Worm (Caenorhabditis elegans) whole organism, young adult: ENCODE results near the gene ptl-1.

Experiments
- efl-1 ChIP-seq: fragments of 150-350 bp; optimal IDR thresholded peaks from 2 replicates; lab custom pipeline; 2014; ENCODE audit warnings: missing biosample characterization, missing genetic modification reagents, missing genetic modification characterization
- lag-1 ChIP-seq: fragments of 200-800 bp; sonication (Bioruptor generic); IDR thresholded peaks from 2 replicates; pipeline ENCODE4 v1.3.6; 2022; ENCODE audit warnings: missing genetic modification reagents, missing genetic modification characterization, missing compliant biosample characterization
- mes-4 ChIP-seq: sonication (generic microtip); optimal IDR thresholded peaks from 2 replicates; lab custom pipeline; 2016; ENCODE audit warnings: missing genotype, missing genetic modification characterization, missing compliant biosample characterization
- nhr-120 ChIP-seq: fragments of 200-800 bp; sonication (Bioruptor generic); IDR thresholded peaks from 2 replicates; pipeline ENCODE4 v1.3.6; 2022; ENCODE audit warnings: missing genetic modification characterization, missing compliant biosample characterization
- nhr-27 ChIP-seq: fragments of 200-800 bp; sonication (Bioruptor generic); optimal IDR thresholded peaks from 2 replicates; lab custom pipeline; 2018; ENCODE audit warnings: mild to moderate bottlenecking, missing genetic modification characterization, moderate library complexity, missing compliant biosample characterization
- snpc-4 ChIP-seq, 5 experiments: fragments of 150-350 bp in 1 of 5; sonication (generic microtip) in 4 of 5; optimal IDR thresholded peaks; 2 replicates each; lab custom pipeline; 2014 to 2018; ENCODE audit warnings: missing genetic modification characterization in 5 of 5, missing biosample characterization in 3 of 5, antibody characterized with exemption in 2 of 5, mild to moderate bottlenecking in 2 of 5, missing compliant biosample characterization in 2 of 5, missing genotype in 2 of 5, moderate library complexity in 2 of 5, missing genetic modification reagents in 1 of 5

DNA sequence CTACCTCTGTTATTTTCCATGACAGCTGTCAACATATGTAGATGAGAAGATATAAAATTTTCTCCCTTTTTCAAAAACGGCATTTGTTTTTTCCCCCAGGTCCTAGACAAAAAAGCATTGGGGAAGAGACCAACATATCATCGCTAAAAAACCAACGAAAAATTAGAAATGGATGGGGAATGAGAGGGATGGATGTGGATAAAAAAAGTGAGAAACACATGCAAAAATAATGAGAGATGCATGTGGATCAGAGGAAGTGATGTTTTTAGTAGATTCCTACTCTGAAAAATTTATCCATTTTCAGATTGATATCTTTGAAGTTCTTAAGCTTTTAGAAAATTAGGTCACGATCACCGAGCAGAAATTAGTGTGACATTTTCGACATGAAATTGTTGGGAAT, 2.5 kb upstream of the ptl-1 start:
- no peak for TF ChIP-seq nhr-27 (tag; lab: Kevin White, UChicago)
- no peak for TF ChIP-seq snpc-4 (GFP tag; optimal IDR thresholded peaks at IDR 0.05; lab: Kevin White, UChicago)
- TF ChIP-seq snpc-4 (tag; optimal IDR thresholded peaks at IDR 0.05; lab: Kevin White, UChicago): no peak
- TF ChIP-seq lag-1: no peak
- TF ChIP-seq efl-1 (GFP tag; lab: Kevin White, UChicago): no peak
- TF ChIP-seq mes-4 (tag; lab: Kevin White, UChicago): no peak
- no peak for TF ChIP-seq nhr-120 (GFP tag; lab: Robert Waterston, UW)
